Worm (Caenorhabditis elegans): Measurements from ENCODE around the gene T25F10.1.

The T25F10.1 gene

ce11 chrV:6796894-6797293 is 28.6 kb downstream of the T25F10.1 start (continued):
- TF ChIP-seq fos-1 (tag; optimal IDR thresholded peaks at IDR 0.05) (no peak), lsy-2 (tag; optimal IDR thresholded peaks at IDR 0.05) (no peak), dpl-1 (GFP tag; optimal IDR thresholded peaks at IDR 0.05) (peak; percentile 36), dve-1 (tag; optimal IDR thresholded peaks at IDR 0.05; ENCODE audit: insufficient read depth) (peak; percentile 24), lir-3 (tag; optimal IDR thresholded peaks at IDR 0.05) (no peak), egl-43 (GFP tag; IDR thresholded peaks at IDR 0.05) (no peak), nhr-77 (tag; optimal IDR thresholded peaks at IDR 0.05) (no peak), Y5F2A.4 (GFP tag; optimal IDR thresholded peaks at IDR 0.05) (no peak), mxl-3 (GFP tag; optimal IDR thresholded peaks at IDR 0.05) (peak; percentile 70), nhr-42 (GFP tag; IDR thresholded peaks at IDR 0.05) (no peak), pha-4 (GFP tag; IDR thresholded peaks at IDR 0.05) (no peak), pha-4 (tag; optimal IDR thresholded peaks at IDR 0.05) (no peak), T20F7.1 (GFP tag; optimal IDR thresholded peaks at IDR 0.05) (no peak), F44E2.7 (GFP tag; IDR thresholded peaks at IDR 0.05) (no peak), dmd-9 (GFP tag; IDR thresholded peaks at IDR 0.05) (no peak), egl-27 (tag; optimal IDR thresholded peaks at IDR 0.05) (no peak), ctbp-1 (GFP tag; IDR thresholded peaks at IDR 0.05) (no peak), rbr-2 (tag; optimal IDR thresholded peaks at IDR 0.05) (peak; percentile 25)

- TF ChIP-seq jun-1 (tag; optimal IDR thresholded peaks at IDR 0.05) (no peak), lin-15B (tag; optimal IDR thresholded peaks at IDR 0.05) (no peak), ctbp-1 (GFP tag; IDR thresholded peaks at IDR 0.05) (no peak), lin-38 (GFP tag; IDR thresholded peaks at IDR 0.05) (no peak), php-3 (GFP tag; IDR thresholded peaks at IDR 0.05) (no peak), nhr-28 (tag; optimal IDR thresholded peaks at IDR 0.05) (no peak), aly-2 (tag; optimal IDR thresholded peaks at IDR 0.05) (no peak), nhr-102 (tag; optimal IDR thresholded peaks at IDR 0.05) (no peak), lin-13 (GFP tag; optimal IDR thresholded peaks at IDR 0.05) (no peak), nhr-76 (tag; optimal IDR thresholded peaks at IDR 0.05) (no peak), Y75B8A.6 (GFP tag; IDR thresholded peaks at IDR 0.05) (no peak), spr-3 (GFP tag; optimal IDR thresholded peaks at IDR 0.05) (no peak), dmd-9 (GFP tag; IDR thresholded peaks at IDR 0.05) (no peak), nhr-25 (tag; optimal IDR thresholded peaks at IDR 0.05; ENCODE audit: borderline replicate concordance, insufficient read depth) (no peak), snpc-1.2 (GFP tag; IDR thresholded peaks at IDR 0.05) (no peak), ZK546.5 (tag; optimal IDR thresholded peaks at IDR 0.05) (no peak), lsy-2 (tag; optimal IDR thresholded peaks at IDR 0.05) (no peak), nhr-6 (tag; optimal IDR thresholded peaks at IDR 0.05) (no peak), arid-1 (GFP tag; conservative IDR thresholded peaks at IDR 0.05) (no peak)
Observed at ce11 chrV:6799564-6799963, 31.3 kb downstream of the T25F10.1 start, which contains the start of gene dmsr-9. TSS of gene dmsr-9 (minus strand) at chrV:6799664.

ce11 chrV:6801850-6802249 is 33.5 kb downstream of the T25F10.1 start, which contains the start of gene dmsr-10:
TSS of gene dmsr-10 (minus strand) at chrV:6801950.
- TF ChIP-seq lir-3 (tag; optimal IDR thresholded peaks at IDR 0.05) (no peak), skn-1 (tag; optimal IDR thresholded peaks at IDR 0.05) (no peak), Y48G9A.11 (GFP tag; IDR thresholded peaks at IDR 0.05) (no peak), aha-1 (tag) (peak; percentile 3), hlh-11 (tag; optimal IDR thresholded peaks at IDR 0.05) (no peak)

ce11 chrV:6803992-6804391 is 35.7 kb downstream of the T25F10.1 start, which contains the start of gene dmsr-11:
TSS of gene dmsr-11 (minus strand) at chrV:6804092.
- TF ChIP-seq arid-1 (GFP tag; conservative IDR thresholded peaks at IDR 0.05) (no peak), F44E2.7 (GFP tag; IDR thresholded peaks at IDR 0.05) (no peak), ceh-20 (GFP tag; IDR thresholded peaks at IDR 0.05) (no peak), F49E8.2 (tag; optimal IDR thresholded peaks at IDR 0.05; ENCODE audit: borderline replicate concordance) (no peak), mes-2 (tag; optimal IDR thresholded peaks at IDR 0.05; ENCODE audit: poor library complexity, severe bottlenecking) (no peak), lin-38 (GFP tag; IDR thresholded peaks at IDR 0.05) (no peak), R02D3.7 (tag; optimal IDR thresholded peaks at IDR 0.05) (no peak), F10B5.3 (tag; optimal IDR thresholded peaks at IDR 0.05) (no peak), ceh-82 (tag; optimal IDR thresholded peaks at IDR 0.05) (no peak), mdl-1 (tag; optimal IDR thresholded peaks at IDR 0.05) (no peak), aha-1 (tag) (no peak), lin-15B (tag; optimal IDR thresholded peaks at IDR 0.05) (no peak), ceh-62 (tag; optimal IDR thresholded peaks at IDR 0.05) (no peak)

Measured in whole organism, L4 larva.